Fruit fly (Drosophila melanogaster) whole organism, embryonic: ENCODE measurements around the gene Pdxk.

Experiments used
- CG3847 ChIP-seq: fragments of 200-800 bp; sonication (Bioruptor generic); IDR thresholded peaks from 2 replicates; pipeline ENCODE4 v1.3.6; 2022; ENCODE audit warnings: missing biosample characterization, missing genetic modification characterization
- CG6689 ChIP-seq: fragments of 200-800 bp; sonication (Bioruptor generic); IDR thresholded peaks from 2 replicates; pipeline ENCODE4 v1.3.6; 2022; ENCODE audit warnings: missing biosample characterization, missing genetic modification characterization

DNA sequence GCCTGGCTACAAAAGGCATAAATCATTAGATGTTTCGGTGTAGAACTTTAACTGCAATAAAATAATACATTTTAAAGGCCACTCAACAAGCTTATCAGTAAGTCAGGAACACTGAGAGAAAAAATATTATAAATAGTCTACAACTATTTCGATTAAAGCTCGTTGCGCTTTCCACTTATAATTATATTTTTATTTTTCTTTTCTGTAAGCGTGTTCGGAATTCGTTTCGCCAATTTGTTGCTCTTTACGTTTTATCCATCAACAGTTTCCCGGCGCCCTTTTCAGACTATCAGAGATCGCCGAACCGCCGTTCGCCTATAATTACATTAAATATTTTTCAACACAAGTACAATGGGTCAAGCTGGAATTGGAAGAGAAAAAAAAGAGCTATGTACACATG, 21.1 kb upstream of the Pdxk start:
- TF ChIP-seq CG6689 (GFP tag; lab: Robert Waterston, UW): no peak
- no peak for TF ChIP-seq CG3847 (GFP tag; lab: Robert Waterston, UW)
